Worm (Caenorhabditis elegans): ENCODE data around the gene clec-186.

Gene clec-186

ce11 chrIV:12896371-12896882 lies 30.5 kb downstream of the clec-186 start, which contains the start of gene K08D8.7:
TSS of gene K08D8.7 (plus strand) at chrIV:12896832.
- TF ChIP-seq unc-62 (GFP tag; optimal IDR thresholded peaks at IDR 0.05): no peak

- no peak for TF ChIP-seq unc-62 (GFP tag; optimal IDR thresholded peaks at IDR 0.05)
These were observed 31.2 kb downstream of the clec-186 start for ce11 chrIV:12897146-12897545.

- no peak for TF ChIP-seq unc-62 (GFP tag; optimal IDR thresholded peaks at IDR 0.05)
These were observed 32.9 kb downstream of the clec-186 start for ce11 chrIV:12898823-12899222.

ce11 chrIV:12899392-12899791 lies 33.5 kb downstream of the clec-186 start, which contains the start of gene K08D8.9:
TSS of gene K08D8.9 (plus strand) at chrIV:12899692.
- no peak for TF ChIP-seq unc-62 (GFP tag; optimal IDR thresholded peaks at IDR 0.05)

ce11 chrIV:12900267-12900666 lies 34.4 kb downstream of the clec-186 start, which contains the start of gene K08D8.10:
TSS of gene K08D8.10 (plus strand) at chrIV:12900567.
- TF ChIP-seq unc-62 (GFP tag; optimal IDR thresholded peaks at IDR 0.05): no peak

- no peak for TF ChIP-seq unc-62 (GFP tag; optimal IDR thresholded peaks at IDR 0.05)
These were observed 35.7 kb downstream of the clec-186 start for ce11 chrIV:12901602-12902001.

- no peak for TF ChIP-seq unc-62 (GFP tag; optimal IDR thresholded peaks at IDR 0.05)
These were observed 36.7 kb downstream of the clec-186 start, which contains the start of gene K08D8.2 for ce11 chrIV:12902430-12903110. TSS of gene K08D8.2 (plus strand) at chrIV:12903060.

- TF ChIP-seq unc-62 (GFP tag; optimal IDR thresholded peaks at IDR 0.05): no peak
These were observed 37.8 kb downstream of the clec-186 start for ce11 chrIV:12903687-12904086.

ce11 chrIV:12906529-12906928 lies 40.6 kb downstream of the clec-186 start, which contains the start of gene K08D8.3:
TSS of gene K08D8.3 (minus strand) at chrIV:12906659.
- no peak for TF ChIP-seq unc-62 (GFP tag; optimal IDR thresholded peaks at IDR 0.05)

ce11 chrIV:12909871-12910270 lies 44.0 kb downstream of the clec-186 start, which contains the start of gene K08D8.4:
TSS of gene K08D8.4 (minus strand) at chrIV:12909998.
- TF ChIP-seq unc-62 (GFP tag; optimal IDR thresholded peaks at IDR 0.05): no peak

- no peak for TF ChIP-seq unc-62 (GFP tag; optimal IDR thresholded peaks at IDR 0.05)
These were observed 46.1 kb downstream of the clec-186 start, which contains the start of gene K08D8.5 for ce11 chrIV:12911990-12912389. TSS of gene K08D8.5 (minus strand) at chrIV:12912129.

ce11 chrIV:12914532-12915019 lies 48.7 kb downstream of the clec-186 start, which contains the start of gene irg-6:
TSS of gene irg-6 (minus strand) at chrIV:12914969.
- no peak for TF ChIP-seq unc-62 (GFP tag; optimal IDR thresholded peaks at IDR 0.05)

- no peak for TF ChIP-seq unc-62 (GFP tag; optimal IDR thresholded peaks at IDR 0.05)
These were observed 49.6 kb downstream of the clec-186 start, which contains the start of gene srz-15 for ce11 chrIV:12915479-12915878. TSS of gene srz-15 (plus strand) at chrIV:12915779.

ce11 chrIV:12918256-12918655 lies 52.3 kb downstream of the clec-186 start, which contains the start of gene C32H11.3:
TSS of gene C32H11.3 (plus strand) at chrIV:12918556.
- no peak for TF ChIP-seq unc-62 (GFP tag; optimal IDR thresholded peaks at IDR 0.05)
